Worm (Caenorhabditis elegans): ENCODE measurements around the gene vha-2.

- TF ChIP-seq dao-5 (tag; optimal IDR thresholded peaks at IDR 0.05) (no peak), him-1 (tag; optimal IDR thresholded peaks at IDR 0.05) (no peak), W03F9.2 (tag; optimal IDR thresholded peaks at IDR 0.05) (no peak)
These were observed 24.6 kb upstream of the vha-2 start, which contains the start of gene vps-53 for ce11 chrIII:9757414-9757813.
